Fruit fly (Drosophila melanogaster) whole organism, embryonic: ENCODE measurements around the gene PhKgamma.

Experiments
- BEAF-32 ChIP-seq: fragments of 200-800 bp; sonication (Bioruptor generic); optimal IDR thresholded peaks from 3 replicates; lab custom pipeline; 2017; ENCODE audit warnings: missing biosample characterization, missing genetic modification characterization, mild to moderate bottlenecking, moderate library complexity, missing genetic modification reagents
- CG10209 ChIP-seq: fragments of 200-800 bp; sonication (Bioruptor generic); optimal IDR thresholded peaks from 3 replicates; lab custom pipeline; 2017; ENCODE audit warnings: missing biosample characterization, mild to moderate bottlenecking, missing genetic modification characterization, missing genetic modification reagents
- CG10431 ChIP-seq: fragments of 200-800 bp; sonication (Bioruptor generic); optimal IDR thresholded peaks from 3 replicates; lab custom pipeline; 2018; ENCODE audit warnings: missing biosample characterization, mild to moderate bottlenecking, missing genetic modification characterization
- CG11085 ChIP-seq: fragments of 200-800 bp; sonication (Bioruptor generic); IDR thresholded peaks from 2 replicates; pipeline ENCODE4 v1.3.6; 2022; ENCODE audit warnings: missing biosample characterization, missing genetic modification characterization
- CG11696 ChIP-seq: fragments of 200-800 bp; sonication (Bioruptor generic); IDR thresholded peaks from 2 replicates; pipeline ENCODE4 v1.3.6; 2022; ENCODE audit warnings: missing biosample characterization, missing genetic modification characterization
- CG13624 ChIP-seq: fragments of 200-800 bp; sonication (Bioruptor generic); optimal IDR thresholded peaks from 2 replicates; lab custom pipeline; 2016; ENCODE audit warnings: missing biosample characterization, missing genetic modification characterization
- CG1647 ChIP-seq: fragments of 200-800 bp; sonication (Bioruptor generic); optimal IDR thresholded peaks from 3 replicates; lab custom pipeline; 2016; ENCODE audit warnings: missing biosample characterization, missing genetic modification characterization
- CG17359 ChIP-seq: fragments of 200-800 bp; sonication (Bioruptor generic); optimal IDR thresholded peaks from 3 replicates; lab custom pipeline; 2018; ENCODE audit warnings: missing biosample characterization, mild to moderate bottlenecking, missing genetic modification characterization, moderate library complexity
- CG18619 ChIP-seq: fragments of 200-800 bp; sonication (Bioruptor generic); optimal IDR thresholded peaks from 3 replicates; lab custom pipeline; 2017; ENCODE audit warnings: missing biosample characterization, mild to moderate bottlenecking, missing genetic modification characterization
- CG30403 ChIP-seq: fragments of 200-800 bp; sonication (Bioruptor generic); optimal IDR thresholded peaks from 3 replicates; lab custom pipeline; 2016; ENCODE audit warnings: missing biosample characterization, missing genetic modification characterization
- CG3281 ChIP-seq: fragments of 200-800 bp; sonication (Bioruptor generic); optimal IDR thresholded peaks from 3 replicates; lab custom pipeline; 2017; ENCODE audit warnings: missing biosample characterization, mild to moderate bottlenecking, missing genetic modification characterization
- CG34376 ChIP-seq: fragments of 200-800 bp; sonication (Bioruptor generic); optimal IDR thresholded peaks from 2 replicates; lab custom pipeline; 2018; ENCODE audit warnings: missing biosample characterization, mild to moderate bottlenecking, missing genetic modification characterization
- CG3838 ChIP-seq: fragments of 200-800 bp; sonication (Bioruptor generic); optimal IDR thresholded peaks from 3 replicates; lab custom pipeline; 2016; ENCODE audit warnings: missing biosample characterization, missing genetic modification characterization
- CG42726 ChIP-seq: fragments of 200-800 bp; sonication (Bioruptor generic); IDR thresholded peaks from 2 replicates; pipeline ENCODE4 v1.3.6; 2022; ENCODE audit warnings: missing biosample characterization, missing genetic modification characterization; ENCODE audit not compliant: partially characterized antibody
- CG43689 ChIP-seq: fragments of 200-800 bp; sonication (Bioruptor generic); IDR thresholded peaks from 2 replicates; pipeline ENCODE4 v1.3.6; 2022; ENCODE audit warnings: missing biosample characterization, missing genetic modification characterization
- CG8281 ChIP-seq: fragments of 200-800 bp; sonication (Bioruptor generic); optimal IDR thresholded peaks from 2 replicates; lab custom pipeline; 2018; ENCODE audit warnings: missing biosample characterization, mild to moderate bottlenecking, missing genetic modification characterization, moderate library complexity
- Dbx ChIP-seq: fragments of 200-800 bp; sonication (Bioruptor generic); IDR thresholded peaks from 3 replicates; pipeline ENCODE4 v1.3.6; 2022; ENCODE audit warnings: missing biosample characterization, missing genetic modification characterization
- Dfd ChIP-seq, 2 experiments: fragments of >200 bp; optimal IDR thresholded peaks; 2 replicates each; lab custom pipeline; 2017; ENCODE audit warnings: missing biosample characterization in 2 of 2, missing genetic modification characterization in 2 of 2
- Drgx ChIP-seq: fragments of 200-800 bp; sonication (Bioruptor generic); IDR thresholded peaks from 2 replicates; pipeline ENCODE4 v1.3.6; 2022; ENCODE audit warnings: missing biosample characterization, missing genetic modification characterization
- E2f1 ChIP-seq: fragments of 200-800 bp; sonication (Bioruptor generic); IDR thresholded peaks from 2 replicates; pipeline ENCODE4 v1.3.6; 2022; ENCODE audit warnings: missing biosample characterization, missing genetic modification characterization
- E2f2 ChIP-seq: fragments of 200-800 bp; sonication (Bioruptor generic); IDR thresholded peaks from 2 replicates; pipeline ENCODE4 v1.3.6; 2022; ENCODE audit warnings: missing biosample characterization, missing genetic modification characterization
- HLH4C ChIP-seq: fragments of 200-800 bp; sonication (Bioruptor generic); IDR thresholded peaks from 3 replicates; pipeline ENCODE4 v1.3.6; 2022; ENCODE audit warnings: missing biosample characterization, missing genetic modification characterization; ENCODE audit not compliant: partially characterized antibody
- HmgD ChIP-seq: fragments of 200-800 bp; sonication (Bioruptor generic); optimal IDR thresholded peaks from 3 replicates; lab custom pipeline; 2016; ENCODE audit warnings: missing biosample characterization, missing genetic modification characterization
- Med ChIP-seq: fragments of 200-800 bp; sonication (Bioruptor generic); peaks from one replicate; lab custom pipeline; 2016; ENCODE audit warnings: missing biosample characterization, missing genetic modification characterization, mild to moderate bottlenecking, inconsistent platforms, moderate library complexity
- Mes4 ChIP-seq: fragments of 200-800 bp; sonication (Bioruptor generic); optimal IDR thresholded peaks from 2 replicates; lab custom pipeline; 2016; ENCODE audit warnings: missing biosample characterization, missing genetic modification characterization
- NC2α ChIP-seq: fragments of 200-800 bp; sonication (Bioruptor generic); optimal IDR thresholded peaks from 2 replicates; lab custom pipeline; 2016; ENCODE audit warnings: missing biosample characterization, missing genetic modification characterization
- Sry-β ChIP-seq: fragments of 200-800 bp; sonication (Bioruptor generic); optimal IDR thresholded peaks from 2 replicates; lab custom pipeline; 2018; ENCODE audit warnings: missing biosample characterization, mild to moderate bottlenecking, missing genetic modification characterization, moderate library complexity
- Stat92E ChIP-seq, 3 experiments: fragments of >200 bp in 2 of 3; fragments of 200-800 bp in 1 of 3; sonication (Bioruptor generic) in 1 of 3; optimal IDR thresholded peaks; 2 replicates each; lab custom pipeline; 2017 to 2019; ENCODE audit warnings: missing biosample characterization in 3 of 3, missing genetic modification characterization in 3 of 3, mild to moderate bottlenecking in 1 of 3, moderate library complexity in 1 of 3
- ab ChIP-seq: fragments of 200-800 bp; sonication (Bioruptor generic); optimal IDR thresholded peaks from 2 replicates; lab custom pipeline; 2016; ENCODE audit warnings: missing biosample characterization, missing genetic modification characterization
- al ChIP-seq: fragments of 200-800 bp; sonication (Bioruptor generic); IDR thresholded peaks from 2 replicates; pipeline ENCODE4 v1.3.6; 2022; ENCODE audit warnings: missing biosample characterization, missing genetic modification characterization
- bigmax ChIP-seq: fragments of 200-800 bp; sonication (Bioruptor generic); optimal IDR thresholded peaks from 2 replicates; lab custom pipeline; 2018; ENCODE audit warnings: missing biosample characterization, mild to moderate bottlenecking, missing genetic modification characterization
- caup ChIP-seq: fragments of 200-800 bp; sonication (Bioruptor generic); optimal IDR thresholded peaks from 3 replicates; lab custom pipeline; 2017; ENCODE audit warnings: missing biosample characterization, mild to moderate bottlenecking, missing genetic modification characterization, moderate library complexity; ENCODE audit not compliant: severe bottlenecking
- exex ChIP-seq: fragments of 200-800 bp; sonication (Bioruptor generic); optimal IDR thresholded peaks from 4 replicates; lab custom pipeline; 2018; ENCODE audit warnings: missing biosample characterization, mild to moderate bottlenecking, missing genetic modification characterization, moderate library complexity
- fd96Cb ChIP-seq: fragments of 200-800 bp; sonication (Bioruptor generic); optimal IDR thresholded peaks from 2 replicates; lab custom pipeline; 2018; ENCODE audit warnings: missing biosample characterization, mild to moderate bottlenecking, missing genetic modification characterization, moderate library complexity
- fu2 ChIP-seq: fragments of 200-800 bp; sonication (Bioruptor generic); optimal IDR thresholded peaks from 2 replicates; lab custom pipeline; 2016; ENCODE audit warnings: missing biosample characterization, missing genetic modification characterization
- gsb ChIP-seq: fragments of 200-800 bp; sonication (Bioruptor generic); IDR thresholded peaks from 2 replicates; pipeline ENCODE4 v1.3.6; 2022; ENCODE audit warnings: missing biosample characterization, missing genetic modification characterization
- jigr1 ChIP-seq: fragments of 200-800 bp; sonication (Bioruptor generic); IDR thresholded peaks from 3 replicates; pipeline ENCODE4 v1.3.6; 2022; ENCODE audit warnings: missing biosample characterization, missing genetic modification characterization
- jumu ChIP-seq: fragments of 200-800 bp; sonication (Bioruptor generic); optimal IDR thresholded peaks from 3 replicates; lab custom pipeline; 2016; ENCODE audit warnings: missing biosample characterization, missing genetic modification characterization
- luna ChIP-seq: fragments of 200-800 bp; sonication (Bioruptor generic); optimal IDR thresholded peaks from 2 replicates; lab custom pipeline; 2016; ENCODE audit warnings: missing biosample characterization, missing genetic modification characterization
- phol ChIP-seq: fragments of 200-800 bp; sonication (Bioruptor generic); optimal IDR thresholded peaks from 3 replicates; lab custom pipeline; 2018; ENCODE audit warnings: missing biosample characterization, mild to moderate bottlenecking, missing genetic modification characterization, moderate library complexity
- scrt ChIP-seq: fragments of 200-800 bp; sonication (Bioruptor generic); optimal IDR thresholded peaks from 2 replicates; lab custom pipeline; 2018; ENCODE audit warnings: missing biosample characterization, mild to moderate bottlenecking, missing genetic modification characterization, moderate library complexity
- sug ChIP-seq: fragments of 200-800 bp; optimal IDR thresholded peaks from 2 replicates; lab custom pipeline; 2019; ENCODE audit warnings: missing biosample characterization, mild to moderate bottlenecking, missing genetic modification characterization, moderate library complexity
- tna ChIP-seq: fragments of 200-800 bp; sonication (Bioruptor generic); IDR thresholded peaks from 2 replicates; pipeline ENCODE4 v1.3.6; 2022; ENCODE audit warnings: missing biosample characterization, missing genetic modification characterization; ENCODE audit not compliant: partially characterized antibody

Gene PhKgamma

dm6 chrX:11716731-11717326, 21.9 kb downstream of the PhKgamma start, which contains the start of gene prtp (continued):
- no peak for TF ChIP-seq bigmax (GFP tag; lab: Kevin White, UChicago)
- TF ChIP-seq CG13624, result no peak
- no peak for TF ChIP-seq Med (GFP tag; lab: Kevin White, UChicago)
- TF ChIP-seq E2f1 (GFP tag; lab: Robert Waterston, UW), result no peak; the same call in 1 of the 2 replicates
- no peak for TF ChIP-seq CG18619 (GFP tag; lab: Kevin White, UChicago)
- no peak for TF ChIP-seq NC2α
- no peak for TF ChIP-seq CG42726 (GFP tag; lab: Robert Waterston, UW)
- TF ChIP-seq jumu (GFP tag; lab: Kevin White, UChicago), result no peak
- no peak for TF ChIP-seq Dbx (GFP tag; lab: Robert Waterston, UW)
- TF ChIP-seq CG3838, result no peak
- TF ChIP-seq CG11085 (GFP tag; lab: Robert Waterston, UW), result no peak
- TF ChIP-seq CG10209 (GFP tag; lab: Kevin White, UChicago), result no peak
- TF ChIP-seq gsb (GFP tag; lab: Robert Waterston, UW), result no peak
- TF ChIP-seq HmgD (GFP tag; lab: Kevin White, UChicago), result no peak
- TF ChIP-seq tna (GFP tag; lab: Robert Waterston, UW), result no peak
- no peak for TF ChIP-seq CG8281 (tag; lab: Kevin White, UChicago)
- TF ChIP-seq scrt (GFP tag; lab: Kevin White, UChicago), result no peak
- TF ChIP-seq Drgx (GFP tag; lab: Robert Waterston, UW), result no peak
- peak; percentile 56; the same call in 2 of the 3 replicates for TF ChIP-seq HLH4C (GFP tag; lab: Robert Waterston, UW)
- TF ChIP-seq Stat92E (GFP tag; optimal IDR thresholded peaks at IDR 0.05; lab: Kevin White, UChicago), result no peak
- no peak for TF ChIP-seq CG43689
- TF ChIP-seq CG11696 (GFP tag; lab: Robert Waterston, UW), result no peak
- TF ChIP-seq CG30403 (GFP tag; lab: Kevin White, UChicago), result no peak
- TF ChIP-seq CG17359 (tag; lab: Kevin White, UChicago), result no peak
- no peak for TF ChIP-seq CG1647 (GFP tag; lab: Kevin White, UChicago)
- no peak for TF ChIP-seq luna (GFP tag; lab: Kevin White, UChicago)
- TF ChIP-seq al, result no peak
- TF ChIP-seq Mes4 (GFP tag; lab: Kevin White, UChicago), result no peak
- TF ChIP-seq caup (GFP tag; lab: Kevin White, UChicago), result no peak
- no peak for TF ChIP-seq ab (GFP tag; lab: Kevin White, UChicago)
- no peak for TF ChIP-seq CG3281 (GFP tag; lab: Kevin White, UChicago)
- no peak for TF ChIP-seq CG10431 (GFP tag; lab: Kevin White, UChicago)
- no peak for TF ChIP-seq fu2

DNA sequence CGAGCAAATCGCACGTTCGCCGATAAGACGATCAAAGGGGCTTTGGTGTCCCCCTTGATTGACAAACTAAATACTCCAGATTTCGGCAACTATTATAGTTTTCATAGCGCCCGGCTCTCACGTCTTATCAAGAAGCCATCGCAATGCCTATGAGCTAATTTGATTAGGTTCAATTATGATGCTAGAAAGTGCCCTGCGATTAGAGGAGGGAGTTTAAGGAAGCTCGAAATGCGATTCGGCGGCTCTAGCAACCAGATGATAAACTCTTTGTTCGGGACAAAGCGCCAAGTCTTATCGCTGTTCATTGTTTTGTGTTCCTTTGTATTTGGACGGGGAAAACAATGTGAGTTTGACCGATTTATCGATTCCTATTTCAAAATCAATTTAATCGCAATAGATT, 23.0 kb downstream of the PhKgamma start:
- no peak for TF ChIP-seq fd96Cb
- TF ChIP-seq exex (tag; lab: Kevin White, UChicago), result peak; percentile 73
- TF ChIP-seq E2f2, result no peak
- peak; percentile 67 for TF ChIP-seq CG34376 (GFP tag; lab: Kevin White, UChicago)
- peak; percentile 0 for TF ChIP-seq Med (GFP tag; lab: Kevin White, UChicago)
- no peak for TF ChIP-seq Dfd (GFP tag; optimal IDR thresholded peaks at IDR 0.05; lab: Kevin White, UChicago)
- no peak for TF ChIP-seq phol (tag; lab: Kevin White, UChicago)
- TF ChIP-seq jigr1 (GFP tag; lab: Robert Waterston, UW), result no peak
- no peak for TF ChIP-seq Sry-β (GFP tag; lab: Kevin White, UChicago)
- peak; percentile 42 for TF ChIP-seq sug
- TF ChIP-seq BEAF-32, result no peak
